Worm (Caenorhabditis elegans) whole organism, L2 larva: ENCODE results near the gene R10H1.1.

ENCODE experiments used
- C34F6.9 ChIP-seq: fragments of 150-350 bp; optimal IDR thresholded peaks from 2 replicates; lab custom pipeline; 2014; ENCODE audit warnings: missing biosample characterization, missing genetic modification characterization
- F13H6.1 ChIP-seq: sonication (generic microtip); optimal IDR thresholded peaks from 2 replicates; lab custom pipeline; 2016; ENCODE audit warnings: missing genetic modification characterization, missing compliant biosample characterization
- R02D3.7 ChIP-seq: fragments of 150-350 bp; optimal IDR thresholded peaks from 2 replicates; lab custom pipeline; 2014; ENCODE audit warnings: missing biosample characterization, missing genetic modification characterization
- Y55F3AM.14 ChIP-seq: fragments of 200-800 bp; sonication (Bioruptor generic); optimal IDR thresholded peaks from 2 replicates; lab custom pipeline; 2018; ENCODE audit warnings: mild to moderate bottlenecking, missing genetic modification characterization, missing compliant biosample characterization
- ZK546.5 ChIP-seq: sonication (generic microtip); optimal IDR thresholded peaks from 2 replicates; lab custom pipeline; 2017; ENCODE audit warnings: missing biosample characterization, missing genetic modification characterization
- alr-1 ChIP-seq: fragments of 150-350 bp; optimal IDR thresholded peaks from 2 replicates; lab custom pipeline; 2014; ENCODE audit warnings: missing biosample characterization, missing genetic modification characterization
- aly-2 ChIP-seq: fragments of 150-350 bp; optimal IDR thresholded peaks from 2 replicates; lab custom pipeline; 2014; ENCODE audit warnings: missing biosample characterization, missing genetic modification characterization
- ama-1 ChIP-seq: fragments of 150-350 bp; optimal IDR thresholded peaks from 2 replicates; lab custom pipeline; 2018; ENCODE audit warnings: inconsistent platforms
- blmp-1 ChIP-seq: sonication (generic microtip); optimal IDR thresholded peaks from 2 replicates; lab custom pipeline; 2017; ENCODE audit warnings: missing genetic modification characterization, mild to moderate bottlenecking, missing compliant biosample characterization, antibody characterized with exemption, moderate library complexity; ENCODE audit not compliant: insufficient read depth
- ceh-16 ChIP-seq: fragments of 150-350 bp; optimal IDR thresholded peaks from 2 replicates; lab custom pipeline; 2014; ENCODE audit warnings: missing biosample characterization, missing genetic modification characterization
- ceh-82 ChIP-seq: fragments of 150-350 bp; optimal IDR thresholded peaks from 2 replicates; lab custom pipeline; 2014; ENCODE audit warnings: missing biosample characterization, missing genetic modification characterization
- crh-2 ChIP-seq: sonication (generic microtip); optimal IDR thresholded peaks from 2 replicates; lab custom pipeline; 2017; ENCODE audit warnings: missing biosample characterization, missing genetic modification characterization
- dmd-4 ChIP-seq: sonication (generic microtip); optimal IDR thresholded peaks from 2 replicates; lab custom pipeline; 2017; ENCODE audit warnings: missing biosample characterization, missing genetic modification characterization
- egl-27 ChIP-seq: sonication (generic microtip); optimal IDR thresholded peaks from 3 replicates; lab custom pipeline; 2017; ENCODE audit warnings: missing biosample characterization, missing genetic modification reagents, missing genetic modification characterization
- elt-1 ChIP-seq: fragments of 150-350 bp; optimal IDR thresholded peaks from 2 replicates; lab custom pipeline; 2014; ENCODE audit warnings: missing biosample characterization, missing genetic modification characterization
- elt-3 ChIP-seq: sonication (generic microtip); optimal IDR thresholded peaks from 2 replicates; lab custom pipeline; 2017; ENCODE audit warnings: missing biosample characterization, missing genetic modification characterization
- fos-1 ChIP-seq: fragments of 150-350 bp; optimal IDR thresholded peaks from 2 replicates; lab custom pipeline; 2014; ENCODE audit warnings: missing biosample characterization, missing genetic modification characterization
- gmeb-1 ChIP-seq: fragments of 150-350 bp; optimal IDR thresholded peaks from 2 replicates; lab custom pipeline; 2014; ENCODE audit warnings: missing biosample characterization, missing genetic modification characterization
- lin-13 ChIP-seq: fragments of 150-350 bp; optimal IDR thresholded peaks from 2 replicates; lab custom pipeline; 2014; ENCODE audit warnings: missing biosample characterization, missing genetic modification reagents, missing genetic modification characterization
- lin-39 ChIP-seq: fragments of 150-350 bp; optimal IDR thresholded peaks from 2 replicates; lab custom pipeline; 2014; ENCODE audit warnings: missing biosample characterization, missing genetic modification reagents, missing genetic modification characterization
- lsy-2 ChIP-seq, 2 experiments: fragments of 150-350 bp in 1 of 2; sonication (generic microtip) in 1 of 2; optimal IDR thresholded peaks; 2 replicates each; lab custom pipeline; 2014 to 2017; ENCODE audit warnings: missing biosample characterization in 2 of 2, missing genetic modification characterization in 2 of 2
- mab-5 ChIP-seq: fragments of 150-350 bp; optimal IDR thresholded peaks from 2 replicates; lab custom pipeline; 2014; ENCODE audit warnings: missing biosample characterization, missing genetic modification characterization
- mbf-1 ChIP-seq: sonication (generic microtip); optimal IDR thresholded peaks from 2 replicates; lab custom pipeline; 2017; ENCODE audit warnings: missing biosample characterization, missing genetic modification characterization
- mdl-1 ChIP-seq, 2 experiments: fragments of 150-350 bp in 1 of 2; sonication (generic microtip) in 1 of 2; optimal IDR thresholded peaks; 2 replicates each; lab custom pipeline; 2017; ENCODE audit warnings: missing biosample characterization in 2 of 2, missing genetic modification characterization in 2 of 2
- nhr-10 ChIP-seq: sonication (generic microtip); optimal IDR thresholded peaks from 2 replicates; lab custom pipeline; 2017; ENCODE audit warnings: missing biosample characterization, missing genetic modification characterization
- nhr-11 ChIP-seq: fragments of 150-350 bp; optimal IDR thresholded peaks from 2 replicates; lab custom pipeline; 2014; ENCODE audit warnings: missing biosample characterization, missing genetic modification characterization
- nhr-12 ChIP-seq: fragments of 150-350 bp; optimal IDR thresholded peaks from 2 replicates; lab custom pipeline; 2014; ENCODE audit warnings: missing biosample characterization, missing genetic modification characterization
- nhr-21 ChIP-seq: fragments of 150-350 bp; optimal IDR thresholded peaks from 2 replicates; lab custom pipeline; 2014; ENCODE audit warnings: missing biosample characterization, missing genetic modification characterization
- nhr-23 ChIP-seq: fragments of 150-350 bp; optimal IDR thresholded peaks from 2 replicates; lab custom pipeline; 2014; ENCODE audit warnings: missing biosample characterization, missing genetic modification reagents, missing genetic modification characterization
- nhr-237 ChIP-seq: fragments of 150-350 bp; optimal IDR thresholded peaks from 2 replicates; lab custom pipeline; 2014; ENCODE audit warnings: missing biosample characterization, missing genetic modification characterization
- nhr-6 ChIP-seq: fragments of 150-350 bp; optimal IDR thresholded peaks from 2 replicates; lab custom pipeline; 2014; ENCODE audit warnings: missing biosample characterization, missing genetic modification characterization
- nhr-77 ChIP-seq: fragments of 150-350 bp; optimal IDR thresholded peaks from 2 replicates; lab custom pipeline; 2014; ENCODE audit warnings: missing biosample characterization, missing genetic modification characterization
- peb-1 ChIP-seq: fragments of 150-350 bp; optimal IDR thresholded peaks from 2 replicates; lab custom pipeline; 2014; ENCODE audit warnings: missing biosample characterization, missing genetic modification characterization
- sem-4 ChIP-seq: fragments of 150-350 bp; optimal IDR thresholded peaks from 2 replicates; lab custom pipeline; 2014; ENCODE audit warnings: missing biosample characterization, missing genetic modification reagents, missing genetic modification characterization
- skn-1 ChIP-seq: sonication (generic microtip); optimal IDR thresholded peaks from 2 replicates; lab custom pipeline; 2017; ENCODE audit warnings: missing biosample characterization, missing genetic modification characterization
- sma-3 ChIP-seq: sonication (generic microtip); optimal IDR thresholded peaks from 2 replicates; lab custom pipeline; 2016; ENCODE audit warnings: missing genetic modification reagents, missing genetic modification characterization, missing compliant biosample characterization
- sma-9 ChIP-seq, 2 experiments: fragments of 150-350 bp in 1 of 2; sonication (generic microtip) in 1 of 2; optimal IDR thresholded peaks; 2 replicates each; lab custom pipeline; 2014 to 2016; ENCODE audit warnings: missing genetic modification characterization in 2 of 2, mild to moderate bottlenecking in 1 of 2, missing biosample characterization in 1 of 2, missing compliant biosample characterization in 1 of 2, missing genetic modification reagents in 1 of 2, moderate library complexity in 1 of 2
- snpc-4 ChIP-seq: fragments of 150-350 bp; optimal IDR thresholded peaks from 2 replicates; lab custom pipeline; 2014; ENCODE audit warnings: missing biosample characterization, missing genetic modification characterization
- unc-39 ChIP-seq: fragments of 150-350 bp; optimal IDR thresholded peaks from 2 replicates; lab custom pipeline; 2014; ENCODE audit warnings: missing biosample characterization, missing genetic modification characterization
- unc-55 ChIP-seq: fragments of 150-350 bp; sonication (generic microtip); optimal IDR thresholded peaks from 3 replicates; lab custom pipeline; 2014; ENCODE audit warnings: missing biosample characterization, missing genetic modification reagents, missing genetic modification characterization
- unc-62 ChIP-seq: fragments of 150-350 bp; optimal IDR thresholded peaks from 2 replicates; lab custom pipeline; 2014; ENCODE audit warnings: missing biosample characterization, missing genetic modification reagents, missing genetic modification characterization
- zag-1 ChIP-seq: fragments of 150-350 bp; optimal IDR thresholded peaks from 2 replicates; lab custom pipeline; 2014; ENCODE audit warnings: missing biosample characterization, missing genetic modification characterization
- ztf-1 ChIP-seq: fragments of 200-800 bp; sonication (Bioruptor generic); conservative IDR thresholded peaks from 2 replicates; pipeline ENCODE4 v1.3.6; 2022; ENCODE audit warnings: missing genetic modification characterization, missing compliant biosample characterization
- ztf-11 ChIP-seq: sonication (generic microtip); optimal IDR thresholded peaks from 2 replicates; lab custom pipeline; 2017; ENCODE audit warnings: missing biosample characterization, missing genetic modification characterization
- ztf-4 ChIP-seq: fragments of 150-350 bp; optimal IDR thresholded peaks from 2 replicates; lab custom pipeline; 2014; ENCODE audit warnings: missing biosample characterization, missing genetic modification characterization

R10H1.1 gene

ce11 chrII:7465519-7465918 is 28.7 kb upstream of the R10H1.1 start, which contains the start of gene sro-1:
Gene sro-1 (minus strand): TSS chrII:7465619.
- peak; percentile 8 for TF ChIP-seq unc-55 (GFP tag; lab: Kevin White, UChicago)
- TF ChIP-seq ama-1 (lab: Kevin White, UChicago): no peak
- no peak for TF ChIP-seq ztf-11 (tag; lab: Kevin White, UChicago)
- TF ChIP-seq ceh-82 (tag; lab: Kevin White, UChicago): no peak

ce11 chrII:7469318-7469717 is 24.9 kb upstream of the R10H1.1 start:
- TF ChIP-seq nhr-77 (tag; lab: Kevin White, UChicago): no peak
- no peak for TF ChIP-seq mdl-1 (tag; optimal IDR thresholded peaks at IDR 0.05; lab: Kevin White, UChicago)
- no peak for TF ChIP-seq unc-62 (GFP tag; lab: Kevin White, UChicago)
- TF ChIP-seq nhr-237: no peak
- TF ChIP-seq mab-5: no peak
- TF ChIP-seq zag-1 (tag; lab: Kevin White, UChicago): no peak
- TF ChIP-seq ceh-16: no peak
- TF ChIP-seq nhr-10 (tag; lab: Kevin White, UChicago): no peak
- no peak for TF ChIP-seq dmd-4
- TF ChIP-seq mbf-1 (tag; lab: Kevin White, UChicago): no peak
- no peak for TF ChIP-seq unc-55 (GFP tag; lab: Kevin White, UChicago)
- no peak for TF ChIP-seq unc-39 (tag; lab: Kevin White, UChicago)
- no peak for TF ChIP-seq snpc-4 (tag; lab: Kevin White, UChicago)
- TF ChIP-seq elt-3 (tag; lab: Kevin White, UChicago): no peak
- TF ChIP-seq nhr-11 (tag; lab: Kevin White, UChicago): no peak
- TF ChIP-seq lin-39: no peak
- no peak for TF ChIP-seq nhr-12 (tag; lab: Kevin White, UChicago)
- no peak for TF ChIP-seq ztf-1 (GFP tag; lab: Robert Waterston, UW)
- no peak for TF ChIP-seq nhr-23
- TF ChIP-seq Y55F3AM.14 (GFP tag; lab: Kevin White, UChicago): no peak

ce11 chrII:7478487-7479234 is 15.6 kb upstream of the R10H1.1 start, which contains the start of the genes aka-1 and ubc-6:
Gene aka-1 (minus strand): TSS chrII:7478537.
Gene ubc-6 (plus strand): TSS chrII:7479187.
- TF ChIP-seq crh-2 (tag; lab: Kevin White, UChicago): peak; percentile 77
- peak; percentile 80 for TF ChIP-seq unc-55 (GFP tag; lab: Kevin White, UChicago)
- peak; percentile 81 for TF ChIP-seq C34F6.9 (tag; lab: Kevin White, UChicago)
- TF ChIP-seq lsy-2 (tag; optimal IDR thresholded peaks at IDR 0.05; lab: Kevin White, UChicago): peak; percentile 58 to 87
- TF ChIP-seq ama-1 (lab: Kevin White, UChicago): no peak
- TF ChIP-seq R02D3.7 (tag; lab: Kevin White, UChicago): no peak
- peak; percentile 72 for TF ChIP-seq gmeb-1 (tag; lab: Kevin White, UChicago)
- no peak for TF ChIP-seq aly-2
- TF ChIP-seq mab-5: peak; percentile 55
- no peak for TF ChIP-seq unc-39 (tag; lab: Kevin White, UChicago)
- no peak for TF ChIP-seq ZK546.5 (tag; lab: Kevin White, UChicago)
- peak; percentile 59 for TF ChIP-seq nhr-6 (tag; lab: Kevin White, UChicago)
- TF ChIP-seq nhr-10 (tag; lab: Kevin White, UChicago): no peak
- TF ChIP-seq ceh-82 (tag; lab: Kevin White, UChicago): no peak
- no peak for TF ChIP-seq ztf-11 (tag; lab: Kevin White, UChicago)
- TF ChIP-seq sma-9 (GFP tag; optimal IDR thresholded peaks at IDR 0.05; lab: Kevin White, UChicago): peak; percentile 60
- no peak for TF ChIP-seq sma-9 (tag; optimal IDR thresholded peaks at IDR 0.05; lab: Kevin White, UChicago)
- peak; percentile 28 for TF ChIP-seq nhr-77 (tag; lab: Kevin White, UChicago)
- TF ChIP-seq skn-1: no peak
- TF ChIP-seq lin-13 (GFP tag; lab: Kevin White, UChicago): peak; percentile 78
- no peak for TF ChIP-seq alr-1 (tag; lab: Kevin White, UChicago)
- no peak for TF ChIP-seq ceh-16
- TF ChIP-seq sem-4 (tag; lab: Kevin White, UChicago): peak; percentile 80
- peak; percentile 92 for TF ChIP-seq F13H6.1
- no peak for TF ChIP-seq elt-3 (tag; lab: Kevin White, UChicago)
- peak; percentile 71 for TF ChIP-seq Y55F3AM.14 (GFP tag; lab: Kevin White, UChicago)
- peak; percentile 95 for TF ChIP-seq sma-3 (GFP tag; lab: Kevin White, UChicago)
- no peak for TF ChIP-seq mbf-1 (tag; lab: Kevin White, UChicago)
- peak; percentile 52 for TF ChIP-seq egl-27 (tag; lab: Kevin White, UChicago)
- no peak for TF ChIP-seq unc-62 (GFP tag; lab: Kevin White, UChicago)
- no peak for TF ChIP-seq lin-39
- no peak for TF ChIP-seq nhr-11 (tag; lab: Kevin White, UChicago)
- TF ChIP-seq ztf-4 (tag; lab: Kevin White, UChicago): peak; percentile 0
- peak; percentile 41 for TF ChIP-seq nhr-237
- TF ChIP-seq fos-1 (tag; lab: Kevin White, UChicago): peak; percentile 68
- TF ChIP-seq peb-1 (tag; lab: Kevin White, UChicago): no peak
- TF ChIP-seq elt-1: no peak
- no peak for TF ChIP-seq dmd-4
- peak; percentile 47 for TF ChIP-seq blmp-1 (tag; lab: Kevin White, UChicago)
- peak in 1 of 2 experiments; percentile 52 for TF ChIP-seq mdl-1 (tag; optimal IDR thresholded peaks at IDR 0.05; lab: Kevin White, UChicago)
- peak; percentile 33 for TF ChIP-seq snpc-4 (tag; lab: Kevin White, UChicago)
- peak; percentile 79 for TF ChIP-seq nhr-21 (tag; lab: Kevin White, UChicago)
- no peak for TF ChIP-seq nhr-12 (tag; lab: Kevin White, UChicago)
